Fruit fly (Drosophila melanogaster) whole organism, embryonic: ENCODE results near the gene Lcp65Aa.

Experiments used
- Ada2b ChIP-seq: fragments of 200-800 bp; sonication (Bioruptor generic); IDR thresholded peaks from 2 replicates; pipeline ENCODE4 v1.3.6; 2022; ENCODE audit warnings: missing biosample characterization, missing genetic modification characterization
- Antp ChIP-seq: fragments of 200-800 bp; sonication (Bioruptor generic); optimal IDR thresholded peaks from 3 replicates; lab custom pipeline; 2016; ENCODE audit warnings: missing biosample characterization, missing genetic modification characterization
- CG1024 ChIP-seq: fragments of 200-800 bp; sonication (Bioruptor generic); IDR thresholded peaks from 2 replicates; pipeline ENCODE4 v1.3.6; 2022; ENCODE audit warnings: missing biosample characterization, missing genetic modification characterization
- CG11093 ChIP-seq: fragments of 200-800 bp; sonication (Bioruptor generic); IDR thresholded peaks from 3 replicates; pipeline ENCODE4 v1.3.6; 2022; ENCODE audit warnings: missing biosample characterization, missing genetic modification characterization
- CG12071 ChIP-seq: fragments of 200-800 bp; sonication (Bioruptor generic); optimal IDR thresholded peaks from 3 replicates; lab custom pipeline; 2018; ENCODE audit warnings: missing biosample characterization, mild to moderate bottlenecking, missing genetic modification characterization
- CG14667 ChIP-seq: fragments of 200-800 bp; sonication (Bioruptor generic); IDR thresholded peaks from 2 replicates; pipeline ENCODE4 v1.3.6; 2022; ENCODE audit warnings: missing biosample characterization, missing genetic modification characterization
- CG15011 ChIP-seq: fragments of 200-800 bp; sonication (Bioruptor generic); optimal IDR thresholded peaks from 3 replicates; lab custom pipeline; 2018; ENCODE audit warnings: missing biosample characterization, mild to moderate bottlenecking, missing genetic modification characterization
- CG15269 ChIP-seq: fragments of 200-800 bp; sonication (Bioruptor generic); optimal IDR thresholded peaks from 2 replicates; lab custom pipeline; 2018; ENCODE audit warnings: missing biosample characterization, mild to moderate bottlenecking, missing genetic modification characterization, moderate library complexity
- CG17186 ChIP-seq: fragments of 200-800 bp; sonication (Bioruptor generic); optimal IDR thresholded peaks from 3 replicates; lab custom pipeline; 2017; ENCODE audit warnings: missing biosample characterization, missing genetic modification reagents, missing genetic modification characterization
- CG17361 ChIP-seq: fragments of 200-800 bp; sonication (Bioruptor generic); IDR thresholded peaks from 3 replicates; pipeline ENCODE4 v1.3.6; 2022; ENCODE audit warnings: missing biosample characterization, missing genetic modification characterization
- CG18619 ChIP-seq: fragments of 200-800 bp; sonication (Bioruptor generic); optimal IDR thresholded peaks from 3 replicates; lab custom pipeline; 2017; ENCODE audit warnings: missing biosample characterization, mild to moderate bottlenecking, missing genetic modification characterization
- CG3847 ChIP-seq: fragments of 200-800 bp; sonication (Bioruptor generic); IDR thresholded peaks from 2 replicates; pipeline ENCODE4 v1.3.6; 2022; ENCODE audit warnings: missing biosample characterization, missing genetic modification characterization
- CG42726 ChIP-seq: fragments of 200-800 bp; sonication (Bioruptor generic); IDR thresholded peaks from 2 replicates; pipeline ENCODE4 v1.3.6; 2022; ENCODE audit warnings: missing biosample characterization, missing genetic modification characterization; ENCODE audit not compliant: partially characterized antibody
- CG4730 ChIP-seq: fragments of 200-800 bp; sonication (Bioruptor generic); IDR thresholded peaks from 2 replicates; pipeline ENCODE4 v1.3.6; 2022; ENCODE audit warnings: missing biosample characterization, missing genetic modification characterization
- CG7357 ChIP-seq: fragments of 200-800 bp; sonication (Bioruptor generic); IDR thresholded peaks from 3 replicates; pipeline ENCODE4 v1.3.6; 2022; ENCODE audit warnings: missing biosample characterization, missing genetic modification characterization
- CG9215 ChIP-seq: fragments of 200-800 bp; sonication (Bioruptor generic); IDR thresholded peaks from 2 replicates; pipeline ENCODE4 v1.3.6; 2022; ENCODE audit warnings: missing biosample characterization, missing genetic modification characterization
- CG9609 ChIP-seq: fragments of 200-800 bp; sonication (Bioruptor generic); optimal IDR thresholded peaks from 3 replicates; lab custom pipeline; 2016; ENCODE audit warnings: missing biosample characterization, missing genetic modification characterization
- CG9876 ChIP-seq: fragments of 200-800 bp; sonication (Bioruptor generic); optimal IDR thresholded peaks from 2 replicates; lab custom pipeline; 2016; ENCODE audit warnings: missing biosample characterization, missing genetic modification characterization
- CTCF ChIP-seq: fragments of 200-800 bp; sonication (Bioruptor generic); optimal IDR thresholded peaks from 2 replicates; lab custom pipeline; 2017; ENCODE audit warnings: missing biosample characterization, mild to moderate bottlenecking, missing genetic modification characterization, moderate library complexity
- CoRest ChIP-seq: fragments of 200-800 bp; sonication (Bioruptor generic); optimal IDR thresholded peaks from 3 replicates; lab custom pipeline; 2018; ENCODE audit warnings: missing biosample characterization, mild to moderate bottlenecking, missing genetic modification characterization, moderate library complexity
- Dbx ChIP-seq: fragments of 200-800 bp; sonication (Bioruptor generic); IDR thresholded peaks from 3 replicates; pipeline ENCODE4 v1.3.6; 2022; ENCODE audit warnings: missing biosample characterization, missing genetic modification characterization
- Dfd ChIP-seq, 2 experiments: fragments of >200 bp; optimal IDR thresholded peaks; 2 replicates each; lab custom pipeline; 2017; ENCODE audit warnings: missing biosample characterization in 2 of 2, missing genetic modification characterization in 2 of 2
- HLH4C ChIP-seq: fragments of 200-800 bp; sonication (Bioruptor generic); IDR thresholded peaks from 3 replicates; pipeline ENCODE4 v1.3.6; 2022; ENCODE audit warnings: missing biosample characterization, missing genetic modification characterization; ENCODE audit not compliant: partially characterized antibody
- Hey ChIP-seq: fragments of 200-800 bp; sonication (Bioruptor generic); optimal IDR thresholded peaks from 3 replicates; lab custom pipeline; 2018; ENCODE audit warnings: missing biosample characterization, mild to moderate bottlenecking, missing genetic modification characterization
- Hsf ChIP-seq: fragments of 200-800 bp; sonication (Bioruptor generic); optimal IDR thresholded peaks from 3 replicates; lab custom pipeline; 2016; ENCODE audit warnings: missing biosample characterization, missing genetic modification characterization
- Lpt ChIP-seq: fragments of >200 bp; optimal IDR thresholded peaks from 2 replicates; lab custom pipeline; 2018; ENCODE audit warnings: missing biosample characterization, missing genetic modification characterization
- MESR4 ChIP-seq: fragments of 200-800 bp; sonication (Bioruptor generic); optimal IDR thresholded peaks from 2 replicates; lab custom pipeline; 2018; ENCODE audit warnings: missing biosample characterization, mild to moderate bottlenecking, missing genetic modification characterization, moderate library complexity
- Med ChIP-seq: fragments of 200-800 bp; sonication (Bioruptor generic); peaks from one replicate; lab custom pipeline; 2016; ENCODE audit warnings: missing biosample characterization, missing genetic modification characterization, mild to moderate bottlenecking, inconsistent platforms, moderate library complexity
- Myb ChIP-seq: fragments of 200-800 bp; sonication (Bioruptor generic); optimal IDR thresholded peaks from 2 replicates; lab custom pipeline; 2016; ENCODE audit warnings: missing biosample characterization, missing genetic modification characterization
- Oli ChIP-seq: fragments of 200-800 bp; sonication (Bioruptor generic); optimal IDR thresholded peaks from 2 replicates; lab custom pipeline; 2018; ENCODE audit warnings: missing biosample characterization, mild to moderate bottlenecking, missing genetic modification characterization, moderate library complexity
- Pdp1 ChIP-seq, 2 experiments: fragments of 200-800 bp; sonication (Bioruptor generic); optimal IDR thresholded peaks; 3 replicates each; lab custom pipeline; 2016; ENCODE audit warnings: missing biosample characterization in 2 of 2, missing genetic modification characterization in 2 of 2, mild to moderate bottlenecking in 1 of 2, moderate library complexity in 1 of 2
- Stat92E ChIP-seq, 3 experiments: fragments of >200 bp in 2 of 3; fragments of 200-800 bp in 1 of 3; sonication (Bioruptor generic) in 1 of 3; optimal IDR thresholded peaks; 2 replicates each; lab custom pipeline; 2017 to 2019; ENCODE audit warnings: missing biosample characterization in 3 of 3, missing genetic modification characterization in 3 of 3, mild to moderate bottlenecking in 1 of 3, moderate library complexity in 1 of 3
- Vsx1 ChIP-seq: fragments of 200-800 bp; sonication (Bioruptor generic); optimal IDR thresholded peaks from 2 replicates; lab custom pipeline; 2017; ENCODE audit warnings: missing biosample characterization, mild to moderate bottlenecking, missing genetic modification characterization, missing genetic modification reagents
- bab2 ChIP-seq: fragments of 200-800 bp; sonication (Bioruptor generic); optimal IDR thresholded peaks from 2 replicates; lab custom pipeline; 2016; ENCODE audit warnings: missing biosample characterization, missing genetic modification characterization
- chinmo ChIP-seq: fragments of 200-800 bp; sonication (Bioruptor generic); IDR thresholded peaks from 4 replicates; pipeline ENCODE4 v1.3.6; 2022; ENCODE audit warnings: missing biosample characterization, missing genetic modification characterization; ENCODE audit not compliant: partially characterized antibody
- crc ChIP-seq: fragments of 200-800 bp; sonication (Bioruptor generic); optimal IDR thresholded peaks from 2 replicates; lab custom pipeline; 2016; ENCODE audit warnings: missing biosample characterization, missing genetic modification characterization
- grn ChIP-seq: fragments of 200-800 bp; sonication (Bioruptor generic); optimal IDR thresholded peaks from 3 replicates; lab custom pipeline; 2017; ENCODE audit warnings: missing biosample characterization, missing genetic modification characterization
- ham ChIP-seq: fragments of 200-800 bp; sonication (Bioruptor generic); IDR thresholded peaks from 2 replicates; pipeline ENCODE4 v1.3.6; 2022; ENCODE audit warnings: missing biosample characterization, missing genetic modification characterization
- her ChIP-seq: fragments of 200-800 bp; sonication (Bioruptor generic); optimal IDR thresholded peaks from 2 replicates; lab custom pipeline; 2016; ENCODE audit warnings: missing biosample characterization, missing genetic modification characterization
- insv ChIP-seq, 2 experiments: fragments of 200-800 bp; sonication (Bioruptor generic); optimal IDR thresholded peaks; 3 replicates each; lab custom pipeline; 2016 to 2018; ENCODE audit warnings: missing biosample characterization in 2 of 2, missing genetic modification characterization in 2 of 2
- kni ChIP-seq: fragments of 200-800 bp; sonication (Bioruptor generic); optimal IDR thresholded peaks from 3 replicates; lab custom pipeline; 2017; ENCODE audit warnings: mild to moderate bottlenecking, missing biosample characterization, missing genetic modification reagents, missing genetic modification characterization
- repo ChIP-seq: fragments of 200-800 bp; sonication (Bioruptor generic); optimal IDR thresholded peaks from 2 replicates; lab custom pipeline; 2016; ENCODE audit warnings: missing biosample characterization, missing genetic modification characterization
- sna ChIP-seq: fragments of 200-800 bp; sonication (Bioruptor generic); IDR thresholded peaks from 2 replicates; pipeline ENCODE4 v1.3.6; 2022; ENCODE audit warnings: missing biosample characterization, missing genetic modification characterization; ENCODE audit not compliant: partially characterized antibody
- tap ChIP-seq: fragments of 200-800 bp; optimal IDR thresholded peaks from 3 replicates; lab custom pipeline; 2019; ENCODE audit warnings: missing biosample characterization, mild to moderate bottlenecking, missing genetic modification characterization, moderate library complexity
- tio ChIP-seq: fragments of 200-800 bp; sonication (Bioruptor generic); optimal IDR thresholded peaks from 2 replicates; lab custom pipeline; 2017; ENCODE audit warnings: missing biosample characterization, missing genetic modification characterization, inconsistent platforms
- tll ChIP-seq, 2 experiments: fragments of 200-800 bp in 1 of 2; fragments of >200 bp in 1 of 2; sonication (Bioruptor generic) in 1 of 2; optimal IDR thresholded peaks; 2 replicates each; lab custom pipeline; 2017 to 2019; ENCODE audit warnings: missing biosample characterization in 2 of 2, missing genetic modification characterization in 2 of 2, mild to moderate bottlenecking in 1 of 2, moderate library complexity in 1 of 2
- wek ChIP-seq: fragments of 200-800 bp; sonication (Bioruptor generic); optimal IDR thresholded peaks from 3 replicates; lab custom pipeline; 2018; ENCODE audit warnings: missing biosample characterization, mild to moderate bottlenecking, missing genetic modification characterization, moderate library complexity
- wor ChIP-seq: fragments of 200-800 bp; sonication (Bioruptor generic); IDR thresholded peaks from 2 replicates; pipeline ENCODE4 v1.3.6; 2022; ENCODE audit warnings: missing biosample characterization, missing genetic modification characterization

The Lcp65Aa gene

dm6 chr3L:6188995-6189927, 38.2 kb downstream of the Lcp65Aa start, which contains the start of the genes D19A and CG7386 (continued):
- TF ChIP-seq grn, result peak; percentile 76
- peak; percentile 53; the same call in 2 of the 3 replicates for TF ChIP-seq CG11093 (GFP tag; lab: Robert Waterston, UW)
- peak; percentile 68 for TF ChIP-seq Antp (GFP tag; lab: Kevin White, UChicago)
- no peak for TF ChIP-seq CG17186 (GFP tag; lab: Kevin White, UChicago)
- TF ChIP-seq tio (GFP tag; lab: Kevin White, UChicago), result no peak
- TF ChIP-seq CTCF (GFP tag; lab: Kevin White, UChicago), result no peak
- TF ChIP-seq chinmo (GFP tag; lab: Robert Waterston, UW), result no peak
- TF ChIP-seq CG17361 (GFP tag; lab: Robert Waterston, UW), result peak; percentile 75; the same call in 2 of the 3 replicates
- TF ChIP-seq CG4730 (GFP tag; lab: Robert Waterston, UW), result peak; percentile 63
- TF ChIP-seq CG9215 (GFP tag; lab: Robert Waterston, UW), result peak; percentile 22; the same call in 1 of the 2 replicates
- peak; percentile 51 for TF ChIP-seq CG3847 (GFP tag; lab: Robert Waterston, UW)
- TF ChIP-seq Pdp1 (GFP tag; optimal IDR thresholded peaks at IDR 0.05; lab: Kevin White, UChicago), result peak; percentile 30 to 41
- peak; percentile 49 for TF ChIP-seq her
- no peak for TF ChIP-seq CG7357
- TF ChIP-seq Ada2b (GFP tag; lab: Robert Waterston, UW), result peak; percentile 59
- TF ChIP-seq insv (GFP tag; optimal IDR thresholded peaks at IDR 0.05; lab: Kevin White, UChicago), result peak in 1 of 2 experiments; percentile 85
- peak; percentile 41 for TF ChIP-seq Hsf
- no peak for TF ChIP-seq ham (GFP tag; lab: Robert Waterston, UW)
- TF ChIP-seq Dfd (GFP tag; optimal IDR thresholded peaks at IDR 0.05; lab: Kevin White, UChicago), result no peak
- TF ChIP-seq CoRest (tag; lab: Kevin White, UChicago), result peak; percentile 70
- peak; percentile 22 for TF ChIP-seq Myb (GFP tag; lab: Kevin White, UChicago)
- no peak for TF ChIP-seq tll (GFP tag; optimal IDR thresholded peaks at IDR 0.05; lab: Kevin White, UChicago)
- TF ChIP-seq CG9609 (GFP tag; lab: Kevin White, UChicago), result peak; percentile 45
- peak; percentile 78 for TF ChIP-seq MESR4 (GFP tag; lab: Kevin White, UChicago)
- no peak for TF ChIP-seq Vsx1
- TF ChIP-seq CG1024 (GFP tag; lab: Robert Waterston, UW), result peak; percentile 57
- TF ChIP-seq Med (GFP tag; lab: Kevin White, UChicago), result peak; percentile 94
- TF ChIP-seq repo (GFP tag; lab: Kevin White, UChicago), result peak; percentile 6
- no peak for TF ChIP-seq Hey (tag; lab: Kevin White, UChicago)
- TF ChIP-seq bab2 (GFP tag; lab: Kevin White, UChicago), result peak; percentile 43
- peak; percentile 46 for TF ChIP-seq tap
- TF ChIP-seq CG12071, result no peak
- peak; percentile 47 for TF ChIP-seq CG9876 (GFP tag; lab: Kevin White, UChicago)
- TF ChIP-seq CG14667 (GFP tag; lab: Robert Waterston, UW), result peak; percentile 39; the same call in 1 of the 2 replicates
- no peak for TF ChIP-seq CG42726 (GFP tag; lab: Robert Waterston, UW)
- peak; percentile 51; the same call in 2 of the 3 replicates for TF ChIP-seq HLH4C
- TF ChIP-seq wor (GFP tag; lab: Robert Waterston, UW), result peak; percentile 42; the same call in 1 of the 2 replicates
- TF ChIP-seq kni (GFP tag; lab: Kevin White, UChicago), result no peak
- TF ChIP-seq crc (GFP tag; lab: Kevin White, UChicago), result no peak
- TF ChIP-seq CG15269 (tag; lab: Kevin White, UChicago), result peak; percentile 65
- TF ChIP-seq Oli (tag; lab: Kevin White, UChicago), result peak; percentile 11
- no peak for TF ChIP-seq Lpt (GFP tag; lab: Kevin White, UChicago)
- 0 out of 2 replicates have a peak, but pooled peaks have one; percentile 12 for TF ChIP-seq sna (GFP tag; lab: Robert Waterston, UW)
- TF ChIP-seq CG15011 (GFP tag; lab: Kevin White, UChicago), result no peak
- TF ChIP-seq wek (GFP tag; lab: Kevin White, UChicago), result peak; percentile 11
- TF ChIP-seq CG18619 (GFP tag; lab: Kevin White, UChicago), result peak; percentile 12
- peak; percentile 79 for TF ChIP-seq Dbx (GFP tag; lab: Robert Waterston, UW)
- TF ChIP-seq Stat92E (GFP tag; optimal IDR thresholded peaks at IDR 0.05; lab: Kevin White, UChicago), result no peak
